Fruit fly (Drosophila melanogaster): ENCODE results near the gene CG4998.

CG4998 gene

DNA sequence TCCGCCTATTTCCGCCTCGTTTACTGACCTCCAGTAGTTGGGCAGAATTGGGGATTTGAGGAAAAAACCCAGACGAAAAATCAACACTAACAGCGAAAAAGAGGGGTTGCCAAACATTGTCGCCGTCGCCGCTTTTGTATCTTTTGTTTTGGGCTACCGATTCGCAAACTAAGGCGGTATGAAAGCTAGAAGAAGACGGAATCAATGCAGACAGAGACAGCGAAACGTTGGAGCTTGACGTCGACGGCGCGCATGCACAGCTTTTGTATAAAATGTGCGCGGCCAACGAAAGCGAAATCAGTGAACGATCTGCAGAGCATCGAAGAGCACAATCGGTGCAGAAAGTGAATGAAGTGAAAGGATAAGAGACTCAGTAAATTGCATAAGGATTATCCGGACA is at the start of gene CG4998:
Gene CG4998, plus strand, starts transcription at position 301 of the 400 bp plus-strand sequence.
- no peak for TF ChIP-seq usp (GFP tag; optimal IDR thresholded peaks at IDR 0.05)
- no peak for TF ChIP-seq HLH106 (tag; optimal IDR thresholded peaks at IDR 0.05)
- no peak for TF ChIP-seq dmrt93B (GFP tag; optimal IDR thresholded peaks at IDR 0.05)
- no peak for TF ChIP-seq Rel (GFP tag; optimal IDR thresholded peaks at IDR 0.05)
- TF ChIP-seq Rel (tag; optimal IDR thresholded peaks at IDR 0.05): no peak

- TF ChIP-seq foxo (GFP tag; optimal IDR thresholded peaks at IDR 0.05): peak in 1 of 2 experiments; percentile 9
- no peak for TF ChIP-seq CrebA (GFP tag; optimal IDR thresholded peaks at IDR 0.05; ENCODE audit: borderline replicate concordance)
These were observed 49.7 kb upstream of the CG4998 start for dm6 chr3L:16289067-16289466.

DNA sequence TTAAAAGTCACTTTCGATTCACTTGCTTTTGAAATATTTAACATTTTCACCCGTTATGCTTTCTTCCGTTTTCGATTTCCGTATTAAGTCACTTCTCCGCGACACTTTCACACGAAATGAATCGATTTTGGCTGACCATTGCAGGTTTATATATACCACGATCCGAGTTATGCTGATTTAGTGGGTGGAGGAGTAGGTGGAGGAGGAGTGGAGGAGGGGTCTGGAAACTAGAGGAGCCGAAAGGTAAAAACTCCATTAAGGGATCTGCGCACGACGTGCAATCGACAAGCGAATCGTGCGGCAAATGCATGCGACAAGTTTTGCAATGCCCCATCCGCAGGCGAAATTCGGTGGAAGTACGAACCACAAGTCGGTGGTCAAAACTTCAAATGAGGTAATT is 48.0 kb upstream of the CG4998 start, which contains the start of gene CG13045:
Gene CG13045, minus strand, starts transcription at position 101 of the 400 bp plus-strand sequence.
- TF ChIP-seq rgr (GFP tag; optimal IDR thresholded peaks at IDR 0.05) (no peak), HLH106 (tag; optimal IDR thresholded peaks at IDR 0.05) (no peak), Abd-B (GFP tag; optimal IDR thresholded peaks at IDR 0.05) (no peak), N (GFP tag; optimal IDR thresholded peaks at IDR 0.05) (no peak), psq (GFP tag; optimal IDR thresholded peaks at IDR 0.05) (no peak), Hr78 (GFP tag; optimal IDR thresholded peaks at IDR 0.05) (no peak), usp (GFP tag; optimal IDR thresholded peaks at IDR 0.05) (no peak), sage (GFP tag; optimal IDR thresholded peaks at IDR 0.05) (no peak)

dm6 chr3L:16291678-16292077 is 47.1 kb upstream of the CG4998 start:
- TF ChIP-seq Jra (GFP tag; optimal IDR thresholded peaks at IDR 0.05) (no peak), OdsH (GFP tag; optimal IDR thresholded peaks at IDR 0.05) (no peak), CG32264 (GFP tag; optimal IDR thresholded peaks at IDR 0.05) (no peak), h (GFP tag; optimal IDR thresholded peaks at IDR 0.05) (no peak), brk (GFP tag; optimal IDR thresholded peaks at IDR 0.05) (no peak), lola (GFP tag; optimal IDR thresholded peaks at IDR 0.05) (peak; percentile 51), N (GFP tag; optimal IDR thresholded peaks at IDR 0.05) (peak; percentile 32), woc (GFP tag; optimal IDR thresholded peaks at IDR 0.05) (no peak), sage (GFP tag; optimal IDR thresholded peaks at IDR 0.05) (no peak), GATAd (GFP tag; optimal IDR thresholded peaks at IDR 0.05) (no peak), Myc (optimal IDR thresholded peaks at IDR 0.05) (peak; percentile 76), dsf (GFP tag; optimal IDR thresholded peaks at IDR 0.05; ENCODE audit: borderline replicate concordance) (no peak), tai (GFP tag; optimal IDR thresholded peaks at IDR 0.05) (no peak), Hnf4 (GFP tag; optimal IDR thresholded peaks at IDR 0.05) (no peak), Vsx2 (GFP tag; optimal IDR thresholded peaks at IDR 0.05; ENCODE audit: partially characterized antibody) (peak; percentile 88), Abd-B (GFP tag; optimal IDR thresholded peaks at IDR 0.05) (no peak), Mio (GFP tag; optimal IDR thresholded peaks at IDR 0.05) (no peak), rgr (GFP tag; optimal IDR thresholded peaks at IDR 0.05) (no peak)

- no peak for TF ChIP-seq Sp1 (GFP tag; optimal IDR thresholded peaks at IDR 0.05)
These were observed 43.4 kb upstream of the CG4998 start, which contains the start of gene CG4962 for dm6 chr3L:16295447-16295846. Gene CG4962, minus strand, starts transcription at chr3L:16295547.

- TF ChIP-seq dsf (GFP tag; optimal IDR thresholded peaks at IDR 0.05; ENCODE audit: borderline replicate concordance): no peak
- TF ChIP-seq sv (GFP tag; optimal IDR thresholded peaks at IDR 0.05): no peak
- no peak for TF ChIP-seq rgr (GFP tag; optimal IDR thresholded peaks at IDR 0.05)
- no peak for TF ChIP-seq Sp1 (GFP tag; optimal IDR thresholded peaks at IDR 0.05)
- no peak for TF ChIP-seq Abd-B (GFP tag; optimal IDR thresholded peaks at IDR 0.05)
- no peak for TF ChIP-seq OdsH (GFP tag; optimal IDR thresholded peaks at IDR 0.05)
- no peak for TF ChIP-seq Hnf4 (GFP tag; optimal IDR thresholded peaks at IDR 0.05)
- no peak for TF ChIP-seq HLH106 (tag; optimal IDR thresholded peaks at IDR 0.05)
- TF ChIP-seq brk (GFP tag; optimal IDR thresholded peaks at IDR 0.05): no peak
- no peak for TF ChIP-seq CG32264 (GFP tag; optimal IDR thresholded peaks at IDR 0.05)
- TF ChIP-seq woc (GFP tag; optimal IDR thresholded peaks at IDR 0.05): no peak
- no peak for TF ChIP-seq Jra (GFP tag; optimal IDR thresholded peaks at IDR 0.05)
- TF ChIP-seq sage (GFP tag; optimal IDR thresholded peaks at IDR 0.05): no peak
- TF ChIP-seq Dif (GFP tag; optimal IDR thresholded peaks at IDR 0.05; ENCODE audit: partially characterized antibody): no peak
- TF ChIP-seq CrebA (GFP tag; optimal IDR thresholded peaks at IDR 0.05; ENCODE audit: borderline replicate concordance): no peak
- no peak for TF ChIP-seq dl (GFP tag; optimal IDR thresholded peaks at IDR 0.05; ENCODE audit: insufficient read depth in 1 of 2, partially characterized antibody in 2 of 2)
- TF ChIP-seq dmrt93B (GFP tag; optimal IDR thresholded peaks at IDR 0.05): no peak
- TF ChIP-seq fru (GFP tag; optimal IDR thresholded peaks at IDR 0.05): no peak
These were observed 37.6 kb upstream of the CG4998 start, which contains the start of gene CG4982 for dm6 chr3L:16301153-16301552. Gene CG4982, plus strand, starts transcription at chr3L:16301453.

Measured in whole organism, wandering third instar larva.